Worm (Caenorhabditis elegans): ENCODE results near the gene ZC178.2.

Gene ZC178.2

DNA sequence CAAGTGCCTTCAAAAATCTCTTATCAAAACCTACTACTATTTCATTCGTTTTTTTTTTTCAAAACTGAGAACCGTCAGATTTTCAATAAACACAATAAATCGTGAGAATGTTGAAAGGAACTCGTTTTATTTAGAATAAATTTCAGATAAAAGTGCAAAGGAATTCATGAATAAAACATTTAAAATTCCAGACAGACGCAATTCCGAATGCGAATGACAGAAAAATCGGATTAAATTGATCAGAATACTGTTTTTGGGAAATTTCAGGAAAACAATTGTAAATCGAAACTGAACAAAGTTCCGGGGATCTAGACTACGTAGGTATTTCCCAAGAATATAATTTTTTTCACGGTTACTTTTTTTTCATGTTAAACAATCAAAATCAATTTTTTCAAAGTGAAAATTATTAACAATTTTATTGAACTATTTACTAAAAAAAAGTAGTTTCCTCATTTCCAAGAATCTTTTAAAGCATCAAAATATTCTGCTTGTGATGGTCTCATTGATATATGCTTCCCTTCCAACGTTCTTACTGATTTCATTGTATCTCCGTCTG is 40.2 kb downstream of the ZC178.2 start:
- TF ChIP-seq tbx-2 (tag; optimal IDR thresholded peaks at IDR 0.05): no peak
- peak; percentile 29 for TF ChIP-seq nhr-76 (tag; optimal IDR thresholded peaks at IDR 0.05)
- TF ChIP-seq nhr-77 (tag; optimal IDR thresholded peaks at IDR 0.05): peak; percentile 70
- no peak for TF ChIP-seq nhr-23 (tag; optimal IDR thresholded peaks at IDR 0.05)
- peak; percentile 87 for TF ChIP-seq aly-2 (tag; optimal IDR thresholded peaks at IDR 0.05)
- no peak for TF ChIP-seq pqm-1 (tag; optimal IDR thresholded peaks at IDR 0.05)
- peak; percentile 5 for TF ChIP-seq R02D3.7 (tag; optimal IDR thresholded peaks at IDR 0.05)
- no peak for TF ChIP-seq fos-1 (tag; optimal IDR thresholded peaks at IDR 0.05)

DNA sequence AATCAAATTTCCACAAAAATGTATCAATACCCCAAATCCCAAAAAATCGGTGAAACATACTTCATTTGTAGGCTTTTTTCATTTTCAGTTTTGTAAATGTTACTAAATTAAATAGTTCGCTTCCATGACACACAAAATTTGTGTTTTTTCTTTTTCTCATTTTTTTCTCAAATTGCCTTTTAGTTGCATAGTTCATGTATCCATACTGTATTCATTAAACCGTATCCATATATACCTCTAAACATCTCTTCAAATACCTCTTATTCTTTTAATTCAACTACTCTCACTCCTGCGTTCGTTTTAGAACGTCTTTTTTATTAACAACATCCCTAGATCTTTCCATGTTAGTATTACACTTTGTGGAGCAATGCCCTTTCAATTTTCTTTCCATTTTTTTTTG is 41.1 kb downstream of the ZC178.2 start:
- TF ChIP-seq unc-62 (GFP tag; optimal IDR thresholded peaks at IDR 0.05) (no peak), jun-1 (tag; optimal IDR thresholded peaks at IDR 0.05) (no peak), zag-1 (tag; optimal IDR thresholded peaks at IDR 0.05) (no peak), nhr-11 (tag; optimal IDR thresholded peaks at IDR 0.05) (no peak), pha-4 (tag; optimal IDR thresholded peaks at IDR 0.05) (no peak), ztf-4 (tag; optimal IDR thresholded peaks at IDR 0.05) (no peak), pqm-1 (tag; optimal IDR thresholded peaks at IDR 0.05) (no peak), R02D3.7 (tag; optimal IDR thresholded peaks at IDR 0.05) (no peak), ceh-82 (tag; optimal IDR thresholded peaks at IDR 0.05) (no peak), aly-2 (tag; optimal IDR thresholded peaks at IDR 0.05) (no peak), nhr-77 (tag; optimal IDR thresholded peaks at IDR 0.05) (no peak), mdl-1 (tag; optimal IDR thresholded peaks at IDR 0.05) (no peak), eor-1 (tag; optimal IDR thresholded peaks at IDR 0.05) (no peak), ztf-11 (tag; optimal IDR thresholded peaks at IDR 0.05) (no peak), nhr-28 (tag; optimal IDR thresholded peaks at IDR 0.05) (no peak), lin-39 (tag; optimal IDR thresholded peaks at IDR 0.05) (no peak)

DNA sequence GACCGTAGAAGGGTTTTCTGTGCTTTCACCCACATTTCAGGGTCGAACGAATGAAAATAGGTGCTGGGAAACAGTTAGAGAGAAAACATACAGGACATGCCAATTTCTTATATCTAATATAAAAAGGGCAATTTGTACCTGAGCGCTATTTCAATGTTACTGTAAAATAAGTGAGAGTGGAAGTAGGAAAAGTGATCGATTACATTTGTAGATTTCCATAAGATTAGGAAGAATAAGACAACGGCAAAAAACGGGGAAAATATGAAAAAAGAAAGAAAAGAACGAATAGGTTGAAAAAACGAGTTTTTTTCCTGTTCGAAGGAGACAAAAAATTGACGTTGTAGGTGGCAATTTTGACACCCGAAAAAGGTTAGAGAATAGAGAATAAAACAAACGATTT is 43.6 kb downstream of the ZC178.2 start:
- TF ChIP-seq lin-15B (tag; optimal IDR thresholded peaks at IDR 0.05) (no peak), elt-1 (tag; optimal IDR thresholded peaks at IDR 0.05) (peak; percentile 83), daf-12 (tag; optimal IDR thresholded peaks at IDR 0.05) (no peak), aly-2 (tag; optimal IDR thresholded peaks at IDR 0.05) (no peak), nhr-67 (tag; optimal IDR thresholded peaks at IDR 0.05) (no peak), nhr-25 (tag; optimal IDR thresholded peaks at IDR 0.05) (peak; percentile 44), unc-62 (GFP tag; optimal IDR thresholded peaks at IDR 0.05) (no peak)

DNA sequence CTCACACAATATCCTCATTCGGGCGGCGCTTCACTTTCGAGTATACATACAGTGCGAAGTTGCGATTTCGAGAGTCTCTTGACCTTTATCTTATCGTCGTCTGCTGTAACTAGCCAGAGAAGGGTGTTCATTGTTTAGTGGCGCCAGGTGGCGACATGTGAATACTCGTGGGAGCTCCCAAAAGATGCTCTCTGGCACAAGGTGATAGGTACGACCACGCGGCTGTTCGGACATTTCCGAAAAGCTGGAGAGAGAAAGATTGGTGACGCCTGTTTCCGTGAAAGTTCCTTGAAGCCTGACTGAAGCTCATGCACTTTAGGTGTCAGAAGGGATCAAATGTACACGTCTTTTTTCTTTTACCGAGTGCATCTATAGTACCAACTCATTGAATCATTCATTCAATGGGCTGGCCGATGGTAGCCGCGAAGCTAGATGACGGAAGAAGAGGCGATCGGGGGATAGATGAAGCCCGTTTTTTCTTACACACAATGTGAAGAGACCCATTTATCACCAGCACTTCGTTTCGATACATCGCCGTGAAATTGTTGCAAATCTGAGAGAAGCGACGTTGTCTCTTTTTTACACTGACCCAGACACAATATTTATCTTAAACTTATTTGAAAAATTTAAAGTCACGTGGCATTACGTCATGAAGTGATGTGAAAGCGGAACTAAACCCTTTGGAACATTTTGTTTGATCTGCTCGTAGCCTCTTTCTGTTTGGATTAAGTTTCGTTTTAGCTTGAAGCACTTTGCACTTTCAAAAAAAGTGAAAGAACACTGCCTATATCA is 44.4 kb downstream of the ZC178.2 start:
- TF ChIP-seq lin-39 (tag; optimal IDR thresholded peaks at IDR 0.05): peak; percentile 4
- peak; percentile 30 for TF ChIP-seq nhr-25 (tag; optimal IDR thresholded peaks at IDR 0.05)
- TF ChIP-seq ZK546.5 (tag; optimal IDR thresholded peaks at IDR 0.05): no peak

DNA sequence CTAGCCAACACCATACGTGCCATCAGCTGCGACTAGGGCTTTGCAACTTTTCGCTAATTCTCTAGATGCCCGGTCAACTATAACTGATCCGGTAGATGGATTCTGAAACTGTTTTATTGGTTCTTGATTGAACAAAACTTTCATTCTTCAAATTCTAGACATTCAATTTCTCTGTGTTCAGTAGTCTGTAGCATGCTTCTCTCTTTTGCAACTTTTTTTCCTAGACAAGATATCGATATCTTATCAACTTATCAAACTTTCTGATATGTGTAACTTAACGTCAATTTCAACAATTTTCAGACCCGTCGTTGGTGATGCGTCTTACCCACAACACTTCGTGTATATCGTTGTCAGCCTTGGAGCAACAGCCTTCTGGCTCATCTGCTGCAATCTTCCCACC is 46.0 kb downstream of the ZC178.2 start, which contains the start of gene ZC190.4:
TSS of gene ZC190.4 (plus strand) at position 301 of the 400 bp plus-strand sequence.
- no peak for TF ChIP-seq nhr-76 (tag; optimal IDR thresholded peaks at IDR 0.05)
- no peak for TF ChIP-seq mdl-1 (tag; optimal IDR thresholded peaks at IDR 0.05)
- no peak for TF ChIP-seq nhr-11 (tag; optimal IDR thresholded peaks at IDR 0.05)
- no peak for TF ChIP-seq nhr-12 (tag; optimal IDR thresholded peaks at IDR 0.05)
- TF ChIP-seq unc-62 (GFP tag; optimal IDR thresholded peaks at IDR 0.05): no peak
- TF ChIP-seq tbx-2 (tag; optimal IDR thresholded peaks at IDR 0.05): no peak
- no peak for TF ChIP-seq fos-1 (tag; optimal IDR thresholded peaks at IDR 0.05)

DNA sequence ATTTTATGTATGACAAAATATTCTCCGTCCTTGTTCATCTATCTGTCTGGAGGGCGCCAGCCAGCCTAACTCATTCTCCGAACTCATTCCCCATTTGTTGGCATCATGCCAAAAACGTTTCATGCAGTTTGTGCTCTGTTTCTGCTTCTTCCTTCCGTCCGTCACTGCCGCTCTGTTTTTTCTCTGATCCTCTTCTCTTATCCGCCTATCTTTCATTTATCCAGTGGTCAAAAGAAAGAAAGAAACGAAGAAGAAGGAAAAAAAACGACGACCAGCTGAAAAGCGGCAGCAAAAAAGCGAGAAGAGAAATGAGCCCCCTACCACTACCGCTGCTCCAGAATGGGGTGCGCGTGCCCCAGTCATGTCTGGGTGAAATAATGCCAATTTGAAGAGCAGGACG is 48.8 kb downstream of the ZC178.2 start:
- TF ChIP-seq fos-1 (tag; optimal IDR thresholded peaks at IDR 0.05): no peak
- TF ChIP-seq tbx-2 (tag; optimal IDR thresholded peaks at IDR 0.05): peak; percentile 66
- no peak for TF ChIP-seq unc-62 (GFP tag; optimal IDR thresholded peaks at IDR 0.05)
- peak; percentile 9 for TF ChIP-seq hmg-11 (tag; optimal IDR thresholded peaks at IDR 0.05)
- TF ChIP-seq mdl-1 (tag; optimal IDR thresholded peaks at IDR 0.05): no peak
- TF ChIP-seq fkh-10 (GFP tag; optimal IDR thresholded peaks at IDR 0.05): no peak
- peak; percentile 66 for TF ChIP-seq lin-39 (tag; optimal IDR thresholded peaks at IDR 0.05)
- peak; percentile 56 for TF ChIP-seq nfya-1 (tag; optimal IDR thresholded peaks at IDR 0.05; ENCODE audit: insufficient read depth)
- no peak for TF ChIP-seq lsy-12 (tag; optimal IDR thresholded peaks at IDR 0.05)
- TF ChIP-seq nhr-67 (tag; optimal IDR thresholded peaks at IDR 0.05): no peak
- no peak for TF ChIP-seq pqm-1 (tag; optimal IDR thresholded peaks at IDR 0.05)
- TF ChIP-seq snpc-4 (tag; optimal IDR thresholded peaks at IDR 0.05): peak; percentile 15
- no peak for TF ChIP-seq skn-1 (tag; optimal IDR thresholded peaks at IDR 0.05)
- TF ChIP-seq nhr-23 (tag; optimal IDR thresholded peaks at IDR 0.05): no peak
- no peak for TF ChIP-seq ceh-28 (tag; optimal IDR thresholded peaks at IDR 0.05)
